Worm (Caenorhabditis elegans) whole organism, L3 larva: ENCODE measurements around the gene unc-24.

ENCODE experiments used
- R02D3.7 ChIP-seq: fragments of 150-350 bp; optimal IDR thresholded peaks from 2 replicates; lab custom pipeline; 2014; ENCODE audit warnings: missing biosample characterization, missing genetic modification characterization
- elt-2 ChIP-seq: sonication (generic microtip); optimal IDR thresholded peaks from 2 replicates; lab custom pipeline; 2016; ENCODE audit warnings: missing genetic modification reagents, mild to moderate bottlenecking, missing genetic modification characterization, missing compliant biosample characterization
- lin-39 ChIP-seq: fragments of 150-350 bp; optimal IDR thresholded peaks from 2 replicates; lab custom pipeline; 2018; ENCODE audit warnings: missing biosample characterization, missing genetic modification reagents, missing genetic modification characterization
- nhr-28 ChIP-seq: fragments of 150-350 bp; optimal IDR thresholded peaks from 2 replicates; lab custom pipeline; 2014; ENCODE audit warnings: missing biosample characterization, missing genetic modification characterization
- nhr-77 ChIP-seq: fragments of 150-350 bp; optimal IDR thresholded peaks from 2 replicates; lab custom pipeline; 2014; ENCODE audit warnings: missing biosample characterization, missing genetic modification characterization

- no peak for TF ChIP-seq nhr-77 (tag; lab: Kevin White, UChicago)
- no peak for TF ChIP-seq elt-2 (tag; lab: Kevin White, UChicago)
- TF ChIP-seq nhr-28 (tag; lab: Kevin White, UChicago) = no peak
- TF ChIP-seq R02D3.7 (tag; lab: Kevin White, UChicago) = no peak
- TF ChIP-seq lin-39 (tag; lab: Kevin White, UChicago) = no peak
Observed at ce11 chrIV:7957504-7957903, 22.2 kb upstream of the unc-24 start, which contains the start of gene frpr-10.
